Worm (Caenorhabditis elegans) whole organism, L3 larva: ENCODE data around the gene C16C10.4.

ENCODE experiments used
- ZK546.5 ChIP-seq: sonication (generic microtip); optimal IDR thresholded peaks from 2 replicates; lab custom pipeline; 2017; ENCODE audit warnings: missing biosample characterization, missing genetic modification characterization
- ama-1 ChIP-seq: fragments of 150-350 bp; optimal IDR thresholded peaks from 2 replicates; lab custom pipeline; 2018
- daf-12 ChIP-seq: fragments of 150-350 bp; optimal IDR thresholded peaks from 2 replicates; lab custom pipeline; 2014; ENCODE audit warnings: missing biosample characterization, missing genetic modification reagents, missing genetic modification characterization
- elt-2 ChIP-seq: sonication (generic microtip); optimal IDR thresholded peaks from 2 replicates; lab custom pipeline; 2016; ENCODE audit warnings: missing genetic modification reagents, mild to moderate bottlenecking, missing genetic modification characterization, missing compliant biosample characterization
- lin-39 ChIP-seq: fragments of 150-350 bp; optimal IDR thresholded peaks from 2 replicates; lab custom pipeline; 2018; ENCODE audit warnings: missing biosample characterization, missing genetic modification reagents, missing genetic modification characterization
- nhr-11 ChIP-seq: fragments of 150-350 bp; optimal IDR thresholded peaks from 2 replicates; lab custom pipeline; 2014; ENCODE audit warnings: missing biosample characterization, missing genetic modification characterization
- nhr-28 ChIP-seq: fragments of 150-350 bp; optimal IDR thresholded peaks from 2 replicates; lab custom pipeline; 2014; ENCODE audit warnings: missing biosample characterization, missing genetic modification characterization
- pha-4 ChIP-seq: fragments of 150-350 bp; optimal IDR thresholded peaks from 2 replicates; lab custom pipeline; 2014; ENCODE audit warnings: missing biosample characterization, missing genetic modification reagents, missing genetic modification characterization
- snpc-4 ChIP-seq: fragments of 150-350 bp; optimal IDR thresholded peaks from 2 replicates; lab custom pipeline; 2014; ENCODE audit warnings: missing biosample characterization, missing genetic modification characterization
- unc-62 ChIP-seq: fragments of 150-350 bp; sonication (generic microtip); optimal IDR thresholded peaks from 4 replicates; lab custom pipeline; 2014; ENCODE audit warnings: missing biosample characterization, missing genetic modification reagents, missing genetic modification characterization

- TF ChIP-seq daf-12 (tag; lab: Kevin White, UChicago) = no peak
- no peak for TF ChIP-seq snpc-4 (tag; lab: Kevin White, UChicago)
- TF ChIP-seq ama-1 = no peak
- TF ChIP-seq unc-62 = no peak
- no peak for TF ChIP-seq nhr-11 (tag; lab: Kevin White, UChicago)
- TF ChIP-seq pha-4 (tag; lab: Kevin White, UChicago) = no peak
- no peak for TF ChIP-seq nhr-28 (tag; lab: Kevin White, UChicago)
- no peak for TF ChIP-seq ZK546.5 (tag; lab: Kevin White, UChicago)
- no peak for TF ChIP-seq lin-39
- TF ChIP-seq elt-2 (tag; lab: Kevin White, UChicago) = no peak
Measured at ce11 chrIII:4186751-4187309, 15.7 kb downstream of the C16C10.4 start, which contains the start of gene lars-1.
